Worm (Caenorhabditis elegans): Measurements from ENCODE around the gene acp-5.

The acp-5 gene

DNA sequence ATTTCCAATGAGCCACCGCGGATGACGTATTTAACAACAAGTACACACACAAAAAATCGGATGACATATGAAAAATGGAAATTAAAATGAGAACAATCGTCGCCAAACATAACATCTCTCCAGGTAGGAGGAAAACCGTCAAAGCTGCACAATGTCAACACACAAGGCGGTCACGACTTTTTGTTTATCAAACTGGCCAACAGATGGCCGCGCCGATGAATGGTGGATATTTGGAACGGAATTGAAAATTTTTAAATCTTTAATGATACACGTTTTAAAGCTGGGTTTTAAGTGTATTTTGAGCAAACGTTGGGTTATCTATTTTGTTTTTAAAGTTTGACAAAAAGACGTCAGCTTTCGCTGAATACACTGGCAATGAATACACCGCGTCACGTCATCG lies 47.9 kb upstream of the acp-5 start:
- no peak for TF ChIP-seq nhr-77 (tag; optimal IDR thresholded peaks at IDR 0.05)
- TF ChIP-seq gmeb-1 (tag; optimal IDR thresholded peaks at IDR 0.05) = no peak
- TF ChIP-seq lin-11 (tag; optimal IDR thresholded peaks at IDR 0.05) = no peak
- TF ChIP-seq elt-1 (tag; optimal IDR thresholded peaks at IDR 0.05) = no peak
- no peak for TF ChIP-seq unc-55 (GFP tag; optimal IDR thresholded peaks at IDR 0.05)
- no peak for TF ChIP-seq dmd-4 (tag; optimal IDR thresholded peaks at IDR 0.05)
- TF ChIP-seq skn-1 (tag; optimal IDR thresholded peaks at IDR 0.05) = no peak
- no peak for TF ChIP-seq aly-2 (tag; optimal IDR thresholded peaks at IDR 0.05)
- no peak for TF ChIP-seq nhr-129 (tag; optimal IDR thresholded peaks at IDR 0.05)
- TF ChIP-seq lsy-2 (tag; optimal IDR thresholded peaks at IDR 0.05) = no peak
- no peak for TF ChIP-seq ceh-16 (tag; optimal IDR thresholded peaks at IDR 0.05)
- no peak for TF ChIP-seq elt-3 (tag; optimal IDR thresholded peaks at IDR 0.05)
- TF ChIP-seq snpc-4 (tag; optimal IDR thresholded peaks at IDR 0.05) = no peak
- TF ChIP-seq ama-1 (optimal IDR thresholded peaks at IDR 0.05) = no peak
- TF ChIP-seq F13H6.1 (tag; optimal IDR thresholded peaks at IDR 0.05) = no peak
- TF ChIP-seq mab-5 (tag; optimal IDR thresholded peaks at IDR 0.05) = no peak
- no peak for TF ChIP-seq ztf-4 (tag; optimal IDR thresholded peaks at IDR 0.05)
- TF ChIP-seq C34F6.9 (tag; optimal IDR thresholded peaks at IDR 0.05) = no peak

ce11 chrX:5782153-5782552 lies 47.1 kb upstream of the acp-5 start, which contains the start of gene gakh-1:
Gene gakh-1, plus strand, starts transcription at chrX:5782499.
- TF ChIP-seq nhr-12 (tag; optimal IDR thresholded peaks at IDR 0.05) (no peak), nhr-25 (tag; optimal IDR thresholded peaks at IDR 0.05) (peak; percentile 68), lin-39 (tag; optimal IDR thresholded peaks at IDR 0.05) (no peak), ztf-11 (tag; optimal IDR thresholded peaks at IDR 0.05) (no peak), nhr-11 (tag; optimal IDR thresholded peaks at IDR 0.05) (no peak), F13H6.1 (tag; optimal IDR thresholded peaks at IDR 0.05) (peak; percentile 77), unc-62 (GFP tag; optimal IDR thresholded peaks at IDR 0.05) (no peak), egl-27 (tag; optimal IDR thresholded peaks at IDR 0.05) (peak; percentile 23), crh-2 (tag; optimal IDR thresholded peaks at IDR 0.05) (peak; percentile 79), nhr-21 (tag; optimal IDR thresholded peaks at IDR 0.05) (peak; percentile 41), sem-4 (tag; optimal IDR thresholded peaks at IDR 0.05) (no peak), peb-1 (tag; optimal IDR thresholded peaks at IDR 0.05) (no peak), ztf-1 (GFP tag; conservative IDR thresholded peaks at IDR 0.05) (no peak), R02D3.7 (tag; optimal IDR thresholded peaks at IDR 0.05) (no peak), nhr-23 (tag; optimal IDR thresholded peaks at IDR 0.05) (no peak), aly-2 (tag; optimal IDR thresholded peaks at IDR 0.05) (no peak), ceh-82 (tag; optimal IDR thresholded peaks at IDR 0.05) (no peak), mab-5 (tag; optimal IDR thresholded peaks at IDR 0.05) (peak; percentile 29), fos-1 (tag; optimal IDR thresholded peaks at IDR 0.05) (peak; percentile 14), nhr-6 (tag; optimal IDR thresholded peaks at IDR 0.05) (no peak), nhr-129 (tag; optimal IDR thresholded peaks at IDR 0.05) (peak; percentile 48), sma-3 (GFP tag; optimal IDR thresholded peaks at IDR 0.05) (peak; percentile 25), skn-1 (tag; optimal IDR thresholded peaks at IDR 0.05) (no peak), unc-55 (GFP tag; optimal IDR thresholded peaks at IDR 0.05) (peak; percentile 57), zag-1 (tag; optimal IDR thresholded peaks at IDR 0.05) (no peak), mdl-1 (tag; optimal IDR thresholded peaks at IDR 0.05) (no peak), blmp-1 (tag; optimal IDR thresholded peaks at IDR 0.05; ENCODE audit: insufficient read depth) (no peak), elt-1 (tag; optimal IDR thresholded peaks at IDR 0.05) (no peak), lin-13 (GFP tag; optimal IDR thresholded peaks at IDR 0.05) (no peak), unc-39 (tag; optimal IDR thresholded peaks at IDR 0.05) (no peak), snpc-4 (tag; optimal IDR thresholded peaks at IDR 0.05) (no peak), gmeb-1 (tag; optimal IDR thresholded peaks at IDR 0.05) (no peak), ama-1 (optimal IDR thresholded peaks at IDR 0.05) (no peak), nhr-10 (tag; optimal IDR thresholded peaks at IDR 0.05) (no peak), C34F6.9 (tag; optimal IDR thresholded peaks at IDR 0.05) (peak; percentile 71), dmd-4 (tag; optimal IDR thresholded peaks at IDR 0.05) (no peak), Y55F3AM.14 (GFP tag; optimal IDR thresholded peaks at IDR 0.05) (no peak), ZK546.5 (tag; optimal IDR thresholded peaks at IDR 0.05) (no peak), sma-9 (GFP tag; optimal IDR thresholded peaks at IDR 0.05) (peak; percentile 31), sma-9 (tag; optimal IDR thresholded peaks at IDR 0.05) (no peak), mbf-1 (tag; optimal IDR thresholded peaks at IDR 0.05) (no peak), lsy-2 (tag; optimal IDR thresholded peaks at IDR 0.05) (peak; percentile 44 to 77), lin-11 (tag; optimal IDR thresholded peaks at IDR 0.05) (peak; percentile 3), elt-3 (tag; optimal IDR thresholded peaks at IDR 0.05) (no peak), ceh-16 (tag; optimal IDR thresholded peaks at IDR 0.05) (no peak), alr-1 (tag; optimal IDR thresholded peaks at IDR 0.05) (no peak), nhr-237 (tag; optimal IDR thresholded peaks at IDR 0.05) (no peak)

Data from whole organism, L2 larva.